Worm (Caenorhabditis elegans) whole organism, young adult: ENCODE results near the gene best-19.

Source experiments
- C17E4.6 ChIP-seq: fragments of 200-800 bp; sonication (Bioruptor generic); IDR thresholded peaks from 2 replicates; pipeline ENCODE4 v1.3.6; 2022; ENCODE audit warnings: missing genetic modification reagents, missing genetic modification characterization, missing compliant biosample characterization
- F22D6.2 ChIP-seq: sonication (generic microtip); optimal IDR thresholded peaks from 2 replicates; lab custom pipeline; 2016; ENCODE audit warnings: mild to moderate bottlenecking, missing genetic modification characterization, missing compliant biosample characterization
- F52B5.7 ChIP-seq: sonication (generic microtip); optimal IDR thresholded peaks from 2 replicates; lab custom pipeline; 2016; ENCODE audit warnings: mild to moderate bottlenecking, missing genetic modification characterization, missing compliant biosample characterization
- K12H6.12 ChIP-seq: fragments of 200-800 bp; sonication (Bioruptor generic); optimal IDR thresholded peaks from 2 replicates; lab custom pipeline; 2018; ENCODE audit warnings: mild to moderate bottlenecking, missing genetic modification characterization, missing compliant biosample characterization
- Y95B8A.8 ChIP-seq: fragments of 200-800 bp; sonication (Bioruptor generic); IDR thresholded peaks from 2 replicates; pipeline ENCODE4 v1.3.6; 2022; ENCODE audit warnings: missing genetic modification reagents, missing genetic modification characterization, missing compliant biosample characterization
- ZK185.1 ChIP-seq: sonication (generic microtip); optimal IDR thresholded peaks from 2 replicates; lab custom pipeline; 2016; ENCODE audit warnings: mild to moderate bottlenecking, missing genetic modification characterization, missing compliant biosample characterization; ENCODE audit not compliant: poor library complexity, severe bottlenecking
- akir-1 ChIP-seq: fragments of 200-800 bp; sonication (Bioruptor generic); optimal IDR thresholded peaks from 2 replicates; lab custom pipeline; 2018; ENCODE audit warnings: mild to moderate bottlenecking, missing genetic modification characterization, moderate library complexity, missing compliant biosample characterization
- atf-7 ChIP-seq: sonication (generic microtip); optimal IDR thresholded peaks from 2 replicates; lab custom pipeline; 2017; ENCODE audit warnings: mild to moderate bottlenecking, missing genetic modification characterization, missing compliant biosample characterization
- athp-1 ChIP-seq: sonication (generic microtip); optimal IDR thresholded peaks from 2 replicates; lab custom pipeline; 2017; ENCODE audit warnings: mild to moderate bottlenecking, missing genetic modification characterization, missing compliant biosample characterization
- attf-5 ChIP-seq: fragments of 200-800 bp; sonication (Bioruptor generic); optimal IDR thresholded peaks from 2 replicates; lab custom pipeline; 2018; ENCODE audit warnings: mild to moderate bottlenecking, missing genetic modification characterization, missing compliant biosample characterization
- die-1 ChIP-seq: sonication (generic microtip); optimal IDR thresholded peaks from 2 replicates; lab custom pipeline; 2016; ENCODE audit warnings: missing genotype, mild to moderate bottlenecking, missing genetic modification characterization, missing compliant biosample characterization
- dox-1 ChIP-seq: fragments of 200-800 bp; sonication (Bioruptor generic); IDR thresholded peaks from 2 replicates; pipeline ENCODE4 v1.3.6; 2022; ENCODE audit warnings: missing genetic modification reagents, missing genetic modification characterization, missing compliant biosample characterization
- dpff-1 ChIP-seq: sonication (generic microtip); optimal IDR thresholded peaks from 2 replicates; lab custom pipeline; 2017; ENCODE audit warnings: mild to moderate bottlenecking, missing genetic modification characterization, missing compliant biosample characterization
- efl-1 ChIP-seq: fragments of 150-350 bp; optimal IDR thresholded peaks from 2 replicates; lab custom pipeline; 2014; ENCODE audit warnings: missing biosample characterization, missing genetic modification reagents, missing genetic modification characterization
- egl-18 ChIP-seq: fragments of 200-800 bp; sonication (Bioruptor generic); IDR thresholded peaks from 2 replicates; pipeline ENCODE4 v1.3.6; 2022; ENCODE audit warnings: missing genetic modification reagents, missing genetic modification characterization, missing compliant biosample characterization
- egrh-3 ChIP-seq: fragments of 200-800 bp; sonication (Bioruptor generic); IDR thresholded peaks from 2 replicates; pipeline ENCODE4 v1.3.6; 2022; ENCODE audit warnings: missing genetic modification reagents, missing genetic modification characterization, missing compliant biosample characterization
- him-1 ChIP-seq: sonication (generic microtip); optimal IDR thresholded peaks from 2 replicates; lab custom pipeline; 2016; ENCODE audit warnings: missing genotype, missing genetic modification reagents, missing genetic modification characterization, missing compliant biosample characterization
- hlh-26 ChIP-seq: fragments of 200-800 bp; sonication (Bioruptor generic); conservative IDR thresholded peaks from 2 replicates; pipeline ENCODE4 v1.3.6; 2022; ENCODE audit warnings: missing genetic modification reagents, missing genetic modification characterization, missing compliant biosample characterization
- lin-26 ChIP-seq: fragments of 200-800 bp; sonication (Bioruptor generic); IDR thresholded peaks from 2 replicates; pipeline ENCODE4 v1.3.6; 2022; ENCODE audit warnings: missing genetic modification reagents, missing genetic modification characterization, missing compliant biosample characterization
- lin-54 ChIP-seq: fragments of 200-800 bp; sonication (Bioruptor generic); optimal IDR thresholded peaks from 2 replicates; lab custom pipeline; 2018; ENCODE audit warnings: mild to moderate bottlenecking, missing genetic modification characterization, missing compliant biosample characterization
- lsl-1 ChIP-seq: fragments of 200-800 bp; sonication (Bioruptor generic); optimal IDR thresholded peaks from 2 replicates; lab custom pipeline; 2018; ENCODE audit warnings: mild to moderate bottlenecking, missing genetic modification characterization, moderate library complexity, missing compliant biosample characterization
- lsy-27 ChIP-seq: sonication (generic microtip); optimal IDR thresholded peaks from 2 replicates; lab custom pipeline; 2017; ENCODE audit warnings: missing genetic modification characterization, mild to moderate bottlenecking, missing compliant biosample characterization, antibody characterized with exemption, missing genotype, borderline replicate concordance; ENCODE audit not compliant: insufficient read depth
- madf-6 ChIP-seq: fragments of 200-800 bp; sonication (Bioruptor generic); IDR thresholded peaks from 2 replicates; pipeline ENCODE4 v1.3.6; 2022; ENCODE audit warnings: missing genetic modification reagents, missing genetic modification characterization, missing compliant biosample characterization
- madf-8 ChIP-seq: fragments of 200-800 bp; sonication (Bioruptor generic); conservative IDR thresholded peaks from 2 replicates; pipeline ENCODE4 v1.3.6; 2022; ENCODE audit warnings: missing genetic modification reagents, missing genetic modification characterization, missing compliant biosample characterization
- mcd-1 ChIP-seq: fragments of 200-800 bp; sonication (Bioruptor generic); IDR thresholded peaks from 2 replicates; pipeline ENCODE4 v1.3.6; 2022; ENCODE audit warnings: missing genetic modification reagents, missing genetic modification characterization, missing compliant biosample characterization
- mel-28 ChIP-seq: sonication (generic microtip); optimal IDR thresholded peaks from 2 replicates; lab custom pipeline; 2016; ENCODE audit warnings: borderline replicate concordance, mild to moderate bottlenecking, missing genetic modification characterization, missing compliant biosample characterization
- rec-8 ChIP-seq, 2 experiments: sonication (generic microtip); optimal IDR thresholded peaks; 2 replicates each; lab custom pipeline; 2016; ENCODE audit warnings: mild to moderate bottlenecking in 2 of 2, missing genetic modification characterization in 2 of 2, missing genetic modification reagents in 2 of 2, missing genotype in 2 of 2, missing biosample characterization in 1 of 2, missing compliant biosample characterization in 1 of 2, moderate library complexity in 1 of 2
- sdz-38 ChIP-seq: sonication (generic microtip); optimal IDR thresholded peaks from 2 replicates; lab custom pipeline; 2016; ENCODE audit warnings: missing genotype, missing genetic modification characterization, missing compliant biosample characterization
- snpc-1.3 ChIP-seq: sonication (generic microtip); optimal IDR thresholded peaks from 2 replicates; lab custom pipeline; 2017; ENCODE audit warnings: missing genetic modification characterization, mild to moderate bottlenecking, missing compliant biosample characterization, antibody characterized with exemption, moderate library complexity, missing genotype, missing genetic modification reagents; ENCODE audit not compliant: insufficient read depth
- snpc-3.4 ChIP-seq: sonication (generic microtip); optimal IDR thresholded peaks from 2 replicates; lab custom pipeline; 2017; ENCODE audit warnings: missing genetic modification characterization, mild to moderate bottlenecking, missing compliant biosample characterization, antibody characterized with exemption, moderate library complexity, missing genotype, missing genetic modification reagents
- sptf-2 ChIP-seq: fragments of 200-800 bp; sonication (Bioruptor generic); optimal IDR thresholded peaks from 2 replicates; lab custom pipeline; 2018; ENCODE audit warnings: mild to moderate bottlenecking, missing genetic modification characterization, missing compliant biosample characterization
- xnd-1 ChIP-seq: sonication (generic microtip); optimal IDR thresholded peaks from 2 replicates; lab custom pipeline; 2016; ENCODE audit warnings: missing genotype, missing genetic modification reagents, missing genetic modification characterization, missing compliant biosample characterization
- zim-3 ChIP-seq: sonication (generic microtip); optimal IDR thresholded peaks from 2 replicates; lab custom pipeline; 2017; ENCODE audit warnings: mild to moderate bottlenecking, missing genetic modification characterization, moderate library complexity, missing compliant biosample characterization

Gene best-19

ce11 chrIV:283347-283746 is at the start of gene best-19:
Gene best-19, plus strand, starts transcription at chrIV:283647.
- TF ChIP-seq C17E4.6, result no peak
- no peak for TF ChIP-seq ZK185.1 (tag; lab: Kevin White, UChicago)
- TF ChIP-seq lsy-27 (tag; lab: Kevin White, UChicago), result no peak
- no peak for TF ChIP-seq mel-28
- TF ChIP-seq die-1 (tag; lab: Kevin White, UChicago), result no peak
- TF ChIP-seq F52B5.7 (tag; lab: Kevin White, UChicago), result no peak
- TF ChIP-seq snpc-3.4, result no peak
- no peak for TF ChIP-seq madf-8 (GFP tag; lab: Robert Waterston, UW)
- no peak for TF ChIP-seq egl-18
- no peak for TF ChIP-seq Y95B8A.8 (GFP tag; lab: Robert Waterston, UW)
- no peak for TF ChIP-seq efl-1 (GFP tag; lab: Kevin White, UChicago)
- TF ChIP-seq hlh-26 (GFP tag; lab: Robert Waterston, UW), result no peak
- no peak for TF ChIP-seq rec-8 (tag; optimal IDR thresholded peaks at IDR 0.05; lab: Kevin White, UChicago)
- TF ChIP-seq lin-26 (GFP tag; lab: Robert Waterston, UW), result no peak
- no peak for TF ChIP-seq dpff-1 (tag; lab: Kevin White, UChicago)
- TF ChIP-seq atf-7 (tag; lab: Kevin White, UChicago), result no peak
- no peak for TF ChIP-seq sdz-38
- TF ChIP-seq athp-1 (tag; lab: Kevin White, UChicago), result no peak

ce11 chrIV:236138-236537 is 47.3 kb upstream of the best-19 start:
- TF ChIP-seq madf-6 (no peak), dox-1 (peak; percentile 39; the same call in 1 of the 2 replicates), zim-3 (tag; lab: Kevin White, UChicago) (peak; percentile 98), K12H6.12 (tag; lab: Kevin White, UChicago) (no peak), xnd-1 (tag; lab: Kevin White, UChicago) (no peak), F22D6.2 (tag; lab: Kevin White, UChicago) (no peak), sptf-2 (GFP tag; lab: Kevin White, UChicago) (no peak)

ce11 chrIV:237350-237749 is 46.1 kb upstream of the best-19 start, which contains the start of gene ints-13:
Gene ints-13, minus strand, starts transcription at chrIV:237450.
- TF ChIP-seq lsl-1 (GFP tag; lab: Kevin White, UChicago) (peak; percentile 48), egrh-3 (GFP tag; lab: Robert Waterston, UW) (no peak)
- TF ChIP-seq, all 124 proteins: peak for 1

- TF ChIP-seq akir-1 (GFP tag; lab: Kevin White, UChicago), result no peak
- peak; percentile 2 for TF ChIP-seq snpc-1.3 (tag; lab: Kevin White, UChicago)
- no peak for TF ChIP-seq him-1 (tag; lab: Kevin White, UChicago)
- TF ChIP-seq lin-54, result peak; percentile 9
- peak; percentile 15 for TF ChIP-seq attf-5 (GFP tag; lab: Kevin White, UChicago)
- TF ChIP-seq mcd-1 (GFP tag; lab: Robert Waterston, UW), result peak; percentile 53
- peak; percentile 10 for TF ChIP-seq lsl-1 (GFP tag; lab: Kevin White, UChicago)
- TF ChIP-seq, all 124 proteins: peak for 5
Measured at ce11 chrIV:240257-240754, 43.1 kb upstream of the best-19 start, which contains the start of the genes fnta-1 and cogc-8. Gene fnta-1, minus strand, starts transcription at chrIV:240307. Gene cogc-8, plus strand, starts transcription at chrIV:240451.
